Worm (Caenorhabditis elegans) whole organism, young adult: ENCODE data around the gene srg-15.

ENCODE experiments used
- F10E7.11 ChIP-seq: sonication (generic microtip); optimal IDR thresholded peaks from 2 replicates; lab custom pipeline; 2017; ENCODE audit warnings: mild to moderate bottlenecking, missing genetic modification characterization, moderate library complexity, missing compliant biosample characterization
- F33H1.4 ChIP-seq: fragments of 200-800 bp; sonication (Bioruptor generic); IDR thresholded peaks from 2 replicates; pipeline ENCODE4 v1.3.6; 2022; ENCODE audit warnings: missing genetic modification reagents, missing genetic modification characterization, missing compliant biosample characterization
- F49E8.2 ChIP-seq: sonication (generic microtip); optimal IDR thresholded peaks from 3 replicates; lab custom pipeline; 2017; ENCODE audit warnings: missing genetic modification characterization, mild to moderate bottlenecking, missing compliant biosample characterization, antibody characterized with exemption, moderate library complexity; ENCODE audit not compliant: insufficient read depth
- F55B11.4 ChIP-seq: sonication (generic microtip); optimal IDR thresholded peaks from 2 replicates; lab custom pipeline; 2016; ENCODE audit warnings: missing compliant biosample characterization, missing genetic modification characterization, borderline replicate concordance; ENCODE audit not compliant: insufficient read depth
- T07F8.4 ChIP-seq: sonication (generic microtip); optimal IDR thresholded peaks from 2 replicates; lab custom pipeline; 2016; ENCODE audit warnings: mild to moderate bottlenecking, missing genetic modification characterization, moderate library complexity, missing compliant biosample characterization
- Y95B8A.8 ChIP-seq: fragments of 200-800 bp; sonication (Bioruptor generic); IDR thresholded peaks from 2 replicates; pipeline ENCODE4 v1.3.6; 2022; ENCODE audit warnings: missing genetic modification reagents, missing genetic modification characterization, missing compliant biosample characterization
- ama-1 ChIP-seq, 3 experiments: fragments of 150-350 bp in 1 of 3; sonication (generic microtip) in 2 of 3; optimal IDR thresholded peaks; 2 replicates each; lab custom pipeline; 2014 to 2018; ENCODE audit warnings: missing biosample characterization in 2 of 3, missing genetic modification characterization in 2 of 3, missing genetic modification reagents in 2 of 3
- attf-6 ChIP-seq: fragments of 200-800 bp; sonication (Bioruptor generic); IDR thresholded peaks from 2 replicates; pipeline ENCODE4 v1.3.6; 2022; ENCODE audit warnings: missing genetic modification reagents, missing genetic modification characterization, missing compliant biosample characterization
- ccch-3 ChIP-seq: fragments of 200-800 bp; sonication (Bioruptor generic); optimal IDR thresholded peaks from 2 replicates; lab custom pipeline; 2018; ENCODE audit warnings: mild to moderate bottlenecking, missing genetic modification characterization, missing compliant biosample characterization
- cebp-1 ChIP-seq, 2 experiments: fragments of 200-800 bp in 1 of 2; sonication (Bioruptor generic) in 1 of 2; sonication (generic microtip) in 1 of 2; IDR thresholded peaks in 1 of 2; optimal IDR thresholded peaks in 1 of 2; 2 replicates each; pipeline versions ENCODE4 v1.3.6 to Lab custom; 2017 to 2022; ENCODE audit warnings: missing compliant biosample characterization in 2 of 2, missing genetic modification characterization in 2 of 2, mild to moderate bottlenecking in 1 of 2, missing genetic modification reagents in 1 of 2, moderate library complexity in 1 of 2
- ceh-100 ChIP-seq: fragments of 200-800 bp; sonication (Bioruptor generic); IDR thresholded peaks from 2 replicates; pipeline ENCODE4 v1.3.6; 2022; ENCODE audit warnings: missing genetic modification reagents, missing genetic modification characterization, missing compliant biosample characterization
- ceh-27 ChIP-seq: fragments of 200-800 bp; sonication (Bioruptor generic); optimal IDR thresholded peaks from 2 replicates; lab custom pipeline; 2018; ENCODE audit warnings: mild to moderate bottlenecking, missing genetic modification characterization, moderate library complexity, missing compliant biosample characterization
- ceh-91 ChIP-seq: fragments of 200-800 bp; sonication (Bioruptor generic); IDR thresholded peaks from 2 replicates; pipeline ENCODE4 v1.3.6; 2022; ENCODE audit warnings: missing genetic modification reagents, missing genetic modification characterization, missing compliant biosample characterization
- chd-7 ChIP-seq: sonication (generic microtip); optimal IDR thresholded peaks from 2 replicates; lab custom pipeline; 2016; ENCODE audit warnings: mild to moderate bottlenecking, missing genetic modification characterization, moderate library complexity, missing compliant biosample characterization
- die-1 ChIP-seq: sonication (generic microtip); optimal IDR thresholded peaks from 2 replicates; lab custom pipeline; 2016; ENCODE audit warnings: missing genotype, mild to moderate bottlenecking, missing genetic modification characterization, missing compliant biosample characterization
- dox-1 ChIP-seq: fragments of 200-800 bp; sonication (Bioruptor generic); IDR thresholded peaks from 2 replicates; pipeline ENCODE4 v1.3.6; 2022; ENCODE audit warnings: missing genetic modification reagents, missing genetic modification characterization, missing compliant biosample characterization
- ekl-4 ChIP-seq: fragments of 200-800 bp; sonication (Bioruptor generic); IDR thresholded peaks from 2 replicates; pipeline ENCODE4 v1.3.6; 2022; ENCODE audit warnings: missing genetic modification reagents, missing genetic modification characterization, missing compliant biosample characterization
- fkh-3 ChIP-seq: sonication (generic microtip); optimal IDR thresholded peaks from 2 replicates; lab custom pipeline; 2016; ENCODE audit warnings: mild to moderate bottlenecking, missing genetic modification characterization, missing compliant biosample characterization
- hlh-26 ChIP-seq: fragments of 200-800 bp; sonication (Bioruptor generic); conservative IDR thresholded peaks from 2 replicates; pipeline ENCODE4 v1.3.6; 2022; ENCODE audit warnings: missing genetic modification reagents, missing genetic modification characterization, missing compliant biosample characterization
- lag-1 ChIP-seq: fragments of 200-800 bp; sonication (Bioruptor generic); IDR thresholded peaks from 2 replicates; pipeline ENCODE4 v1.3.6; 2022; ENCODE audit warnings: missing genetic modification reagents, missing genetic modification characterization, missing compliant biosample characterization
- let-526 ChIP-seq: fragments of 200-800 bp; sonication (Bioruptor generic); IDR thresholded peaks from 2 replicates; pipeline ENCODE4 v1.3.6; 2022; ENCODE audit warnings: missing genetic modification reagents, missing genetic modification characterization, missing compliant biosample characterization
- let-607 ChIP-seq, 2 experiments: fragments of 200-800 bp in 1 of 2; sonication (Bioruptor generic) in 1 of 2; sonication (generic microtip) in 1 of 2; optimal IDR thresholded peaks; 2 replicates each; lab custom pipeline; 2016 to 2018; ENCODE audit warnings: mild to moderate bottlenecking in 2 of 2, missing compliant biosample characterization in 2 of 2, missing genetic modification characterization in 2 of 2, moderate library complexity in 2 of 2, missing genotype in 1 of 2
- lin-26 ChIP-seq: fragments of 200-800 bp; sonication (Bioruptor generic); IDR thresholded peaks from 2 replicates; pipeline ENCODE4 v1.3.6; 2022; ENCODE audit warnings: missing genetic modification reagents, missing genetic modification characterization, missing compliant biosample characterization
- lin-40 ChIP-seq: sonication (generic microtip); optimal IDR thresholded peaks from 2 replicates; lab custom pipeline; 2016; ENCODE audit warnings: missing genetic modification characterization, mild to moderate bottlenecking, missing compliant biosample characterization, missing genotype, missing genetic modification reagents
- lin-54 ChIP-seq: fragments of 200-800 bp; sonication (Bioruptor generic); optimal IDR thresholded peaks from 2 replicates; lab custom pipeline; 2018; ENCODE audit warnings: mild to moderate bottlenecking, missing genetic modification characterization, missing compliant biosample characterization
- lsl-1 ChIP-seq: fragments of 200-800 bp; sonication (Bioruptor generic); optimal IDR thresholded peaks from 2 replicates; lab custom pipeline; 2018; ENCODE audit warnings: mild to moderate bottlenecking, missing genetic modification characterization, moderate library complexity, missing compliant biosample characterization
- madf-10 ChIP-seq: sonication (generic microtip); optimal IDR thresholded peaks from 2 replicates; lab custom pipeline; 2016; ENCODE audit warnings: mild to moderate bottlenecking, missing genetic modification characterization, missing compliant biosample characterization
- mes-4 ChIP-seq: sonication (generic microtip); optimal IDR thresholded peaks from 2 replicates; lab custom pipeline; 2016; ENCODE audit warnings: missing genotype, missing genetic modification characterization, missing compliant biosample characterization
- nfya-1 ChIP-seq: sonication (generic microtip); optimal IDR thresholded peaks from 2 replicates; lab custom pipeline; 2017; ENCODE audit warnings: antibody characterized with exemption, missing compliant biosample characterization, missing genetic modification characterization, borderline replicate concordance; ENCODE audit not compliant: insufficient read depth
- nfyb-1 ChIP-seq: fragments of 200-800 bp; sonication (Bioruptor generic); IDR thresholded peaks from 2 replicates; pipeline ENCODE4 v1.3.6; 2022; ENCODE audit warnings: missing genetic modification reagents, missing genetic modification characterization, missing compliant biosample characterization
- nhr-27 ChIP-seq: fragments of 200-800 bp; sonication (Bioruptor generic); optimal IDR thresholded peaks from 2 replicates; lab custom pipeline; 2018; ENCODE audit warnings: mild to moderate bottlenecking, missing genetic modification characterization, moderate library complexity, missing compliant biosample characterization
- nhr-80 ChIP-seq: sonication (generic microtip); optimal IDR thresholded peaks from 2 replicates; lab custom pipeline; 2016; ENCODE audit warnings: missing genetic modification characterization, missing compliant biosample characterization
- somi-1 ChIP-seq: fragments of 200-800 bp; sonication (Bioruptor generic); optimal IDR thresholded peaks from 2 replicates; lab custom pipeline; 2018; ENCODE audit warnings: mild to moderate bottlenecking, missing genetic modification characterization, missing compliant biosample characterization
- tlf-1 ChIP-seq: fragments of 200-800 bp; sonication (Bioruptor generic); optimal IDR thresholded peaks from 2 replicates; lab custom pipeline; 2018; ENCODE audit warnings: mild to moderate bottlenecking, missing genetic modification characterization, missing compliant biosample characterization
- unc-130 ChIP-seq: sonication (generic microtip); optimal IDR thresholded peaks from 2 replicates; lab custom pipeline; 2016; ENCODE audit warnings: missing genetic modification reagents, missing genetic modification characterization, missing compliant biosample characterization
- unc-62 ChIP-seq: fragments of 150-350 bp; optimal IDR thresholded peaks from 2 replicates; lab custom pipeline; 2014; ENCODE audit warnings: missing biosample characterization, missing genetic modification reagents, missing genetic modification characterization
- ztf-22 ChIP-seq: fragments of 200-800 bp; sonication (Bioruptor generic); optimal IDR thresholded peaks from 2 replicates; lab custom pipeline; 2018; ENCODE audit warnings: mild to moderate bottlenecking, missing genetic modification characterization, moderate library complexity, missing compliant biosample characterization

Gene srg-15

DNA sequence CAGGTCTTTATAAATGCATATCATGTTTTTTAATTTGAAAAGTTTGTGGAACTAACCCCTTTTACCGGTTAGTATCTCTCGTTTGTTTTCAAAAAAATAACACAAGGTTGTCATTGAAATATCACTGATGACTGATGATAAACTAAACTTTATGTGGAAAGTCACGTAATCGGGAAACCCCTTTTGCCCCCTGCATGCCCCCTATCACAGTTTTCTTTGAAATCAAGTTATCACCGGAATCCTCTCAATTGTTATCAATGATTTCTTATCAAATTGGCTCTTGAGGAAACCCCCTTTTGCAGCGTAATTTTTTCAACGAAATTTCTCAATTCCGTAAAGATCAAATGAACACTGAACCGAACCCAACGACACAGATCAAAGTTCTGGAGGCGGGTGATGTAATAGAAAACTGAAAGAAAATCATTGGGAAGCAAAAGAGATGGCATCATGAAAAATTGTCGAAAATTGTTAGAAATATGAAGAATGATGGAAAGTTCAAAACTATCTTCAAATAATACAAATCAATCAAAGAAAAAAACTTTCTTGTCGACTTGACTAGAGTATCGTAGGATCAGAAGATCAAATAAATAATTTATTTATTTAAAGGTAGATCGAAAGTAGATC, 30.2 kb upstream of the srg-15 start (continued):
- TF ChIP-seq Y95B8A.8: no peak
- no peak for TF ChIP-seq lin-26 (GFP tag; lab: Robert Waterston, UW)
- peak in 1 of 2 experiments; percentile 3 for TF ChIP-seq let-607 (tag; optimal IDR thresholded peaks at IDR 0.05; lab: Kevin White, UChicago)
- TF ChIP-seq nhr-80: peak; percentile 90
- peak; percentile 50 for TF ChIP-seq ztf-22 (GFP tag; lab: Kevin White, UChicago)
- no peak for TF ChIP-seq F49E8.2
- TF ChIP-seq let-526: 0 out of 2 replicates have a peak, but pooled peaks have one; percentile 21
- TF ChIP-seq cebp-1 (GFP tag; IDR thresholded peaks at IDR 0.05; lab: Robert Waterston, UW): no peak
- TF ChIP-seq cebp-1 (tag; optimal IDR thresholded peaks at IDR 0.05; lab: Kevin White, UChicago): peak; percentile 36
- TF ChIP-seq dox-1: peak; percentile 48; the same call in 1 of the 2 replicates
- TF ChIP-seq tlf-1: peak; percentile 28
- peak; percentile 72 for TF ChIP-seq lin-40 (tag; lab: Kevin White, UChicago)
- no peak for TF ChIP-seq ceh-27 (GFP tag; lab: Kevin White, UChicago)

DNA sequence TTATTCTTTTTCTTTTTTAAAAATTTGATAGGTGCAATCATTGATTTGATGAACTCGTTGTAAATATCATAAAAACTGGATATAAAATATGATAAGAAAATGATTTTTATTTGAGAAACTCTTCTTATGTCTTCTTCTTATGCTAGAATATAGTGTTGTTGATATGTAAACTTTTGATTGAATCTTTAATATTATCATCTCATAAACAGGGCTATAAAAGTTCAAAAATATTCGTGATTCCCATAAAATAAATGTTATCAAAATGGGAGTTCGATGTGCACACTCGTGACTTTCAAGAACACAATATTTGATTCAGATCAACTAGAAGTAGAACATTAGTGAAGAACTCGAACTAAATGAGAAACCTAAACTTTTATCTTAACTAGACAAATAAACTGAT, 28.7 kb upstream of the srg-15 start:
- no peak for TF ChIP-seq F33H1.4 (GFP tag; lab: Robert Waterston, UW)
- TF ChIP-seq hlh-26: no peak
- peak; percentile 14 for TF ChIP-seq unc-62 (GFP tag; lab: Kevin White, UChicago)

DNA sequence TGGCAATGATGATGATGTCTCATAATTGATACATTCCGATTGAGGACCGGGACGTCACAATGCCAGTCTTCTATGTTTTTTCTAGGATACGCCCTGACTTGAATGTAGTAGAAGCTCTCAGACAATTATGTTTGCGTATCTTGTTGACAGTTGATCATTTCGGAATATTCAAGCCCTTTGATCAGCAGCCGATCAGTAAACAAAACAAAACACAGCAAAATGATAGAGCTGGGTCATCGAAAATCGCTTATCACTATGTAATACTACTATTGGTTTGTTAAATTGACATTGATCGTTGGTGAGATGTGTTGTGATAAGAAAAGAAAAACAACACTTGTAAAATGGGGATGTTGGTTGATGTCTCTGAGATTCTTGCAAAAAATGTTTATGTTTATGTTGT, 28.0 kb upstream of the srg-15 start:
- TF ChIP-seq die-1 (tag; lab: Kevin White, UChicago) (no peak), ccch-3 (no peak), chd-7 (tag; lab: Kevin White, UChicago) (no peak), nfyb-1 (no peak), unc-130 (GFP tag; lab: Kevin White, UChicago) (no peak), Y95B8A.8 (no peak), mes-4 (tag; lab: Kevin White, UChicago) (no peak), F55B11.4 (tag; lab: Kevin White, UChicago) (no peak), fkh-3 (tag; lab: Kevin White, UChicago) (no peak), T07F8.4 (tag; lab: Kevin White, UChicago) (no peak), ama-1 (optimal IDR thresholded peaks at IDR 0.05; lab: Kevin White, UChicago) (no peak), ama-1 (GFP tag; optimal IDR thresholded peaks at IDR 0.05; lab: Kevin White, UChicago) (no peak), dox-1 (no peak), somi-1 (GFP tag; lab: Kevin White, UChicago) (no peak), lin-54 (GFP tag; lab: Kevin White, UChicago) (no peak), attf-6 (GFP tag; lab: Robert Waterston, UW) (no peak), lag-1 (GFP tag; lab: Robert Waterston, UW) (no peak), nhr-27 (tag; lab: Kevin White, UChicago) (no peak), ceh-100 (GFP tag; lab: Robert Waterston, UW) (no peak), ceh-27 (GFP tag; lab: Kevin White, UChicago) (no peak)
- TF ChIP-seq, all 124 proteins: peak for 0

DNA sequence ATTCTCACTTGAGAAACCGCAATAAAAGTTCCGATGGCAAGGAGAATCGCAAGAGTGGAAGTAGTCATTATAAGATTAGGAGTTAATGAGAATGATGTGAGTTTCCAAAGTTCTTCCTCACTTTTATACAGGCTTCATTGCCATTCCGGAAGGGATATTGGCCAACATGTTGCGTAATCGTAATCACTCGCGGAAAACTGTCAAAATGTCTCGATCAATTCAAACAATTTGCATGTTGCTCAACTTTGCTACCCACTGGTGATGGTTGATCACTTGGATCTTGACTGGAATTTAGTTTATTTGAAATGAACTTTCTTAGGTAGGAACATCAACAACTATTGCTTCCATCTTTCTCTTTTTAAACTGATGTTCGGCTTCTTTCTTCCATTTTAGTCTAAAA, 27.2 kb upstream of the srg-15 start, which contains the start of gene idpb-4:
idpb-4 (minus strand) TSS at position 101 of the 400 bp plus-strand sequence.
- no peak for TF ChIP-seq ceh-91 (GFP tag; lab: Robert Waterston, UW)
- no peak for TF ChIP-seq lsl-1 (GFP tag; lab: Kevin White, UChicago)
- no peak for TF ChIP-seq madf-10 (tag; lab: Kevin White, UChicago)
- no peak for TF ChIP-seq nfya-1
- no peak for TF ChIP-seq F10E7.11 (tag; lab: Kevin White, UChicago)
- no peak for TF ChIP-seq ekl-4
- no peak for TF ChIP-seq mes-4 (tag; lab: Kevin White, UChicago)
- TF ChIP-seq, all 124 proteins: peak for 0
